Worm (Caenorhabditis elegans): ENCODE results near the gene W08A12.3.

Gene W08A12.3

ce11 chrV:3712955-3713354, 30.3 kb downstream of the W08A12.3 start:
- no peak for TF ChIP-seq nhr-237 (tag; optimal IDR thresholded peaks at IDR 0.05)
- no peak for TF ChIP-seq R02D3.7 (tag; optimal IDR thresholded peaks at IDR 0.05)
- no peak for TF ChIP-seq mab-5 (tag; optimal IDR thresholded peaks at IDR 0.05)
- no peak for TF ChIP-seq egl-27 (tag; optimal IDR thresholded peaks at IDR 0.05)
- TF ChIP-seq sma-3 (GFP tag; optimal IDR thresholded peaks at IDR 0.05) = no peak
- TF ChIP-seq ZK546.5 (tag; optimal IDR thresholded peaks at IDR 0.05) = no peak
- TF ChIP-seq aly-2 (tag; optimal IDR thresholded peaks at IDR 0.05) = no peak

DNA sequence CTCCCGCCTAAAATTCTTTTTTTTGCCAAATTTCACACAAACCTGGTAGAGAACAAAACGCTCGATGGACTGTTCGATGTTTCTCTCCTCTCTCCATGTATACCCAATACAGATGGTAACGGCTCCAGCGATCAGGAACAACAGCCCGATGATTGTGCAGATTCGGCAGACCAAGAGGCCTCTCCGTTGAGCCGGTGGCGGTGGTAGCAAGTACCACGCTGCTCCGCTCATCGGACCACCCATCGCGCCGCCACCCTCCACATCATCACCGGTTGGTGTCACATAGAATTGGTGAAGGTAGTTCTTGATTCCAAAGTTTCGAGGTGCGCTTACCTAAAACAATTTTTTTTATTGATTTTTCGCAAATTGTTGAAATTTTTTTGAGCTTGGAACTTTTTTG, 32.1 kb downstream of the W08A12.3 start:
- TF ChIP-seq ceh-16 (tag; optimal IDR thresholded peaks at IDR 0.05) (no peak), sma-3 (GFP tag; optimal IDR thresholded peaks at IDR 0.05) (no peak), sma-9 (GFP tag; optimal IDR thresholded peaks at IDR 0.05) (no peak), sma-9 (tag; optimal IDR thresholded peaks at IDR 0.05) (no peak), gmeb-1 (tag; optimal IDR thresholded peaks at IDR 0.05) (no peak), ztf-4 (tag; optimal IDR thresholded peaks at IDR 0.05) (no peak), nhr-11 (tag; optimal IDR thresholded peaks at IDR 0.05) (no peak), elt-1 (tag; optimal IDR thresholded peaks at IDR 0.05) (no peak), unc-62 (GFP tag; optimal IDR thresholded peaks at IDR 0.05) (no peak), egl-27 (tag; optimal IDR thresholded peaks at IDR 0.05) (no peak), ztf-11 (tag; optimal IDR thresholded peaks at IDR 0.05) (no peak)

DNA sequence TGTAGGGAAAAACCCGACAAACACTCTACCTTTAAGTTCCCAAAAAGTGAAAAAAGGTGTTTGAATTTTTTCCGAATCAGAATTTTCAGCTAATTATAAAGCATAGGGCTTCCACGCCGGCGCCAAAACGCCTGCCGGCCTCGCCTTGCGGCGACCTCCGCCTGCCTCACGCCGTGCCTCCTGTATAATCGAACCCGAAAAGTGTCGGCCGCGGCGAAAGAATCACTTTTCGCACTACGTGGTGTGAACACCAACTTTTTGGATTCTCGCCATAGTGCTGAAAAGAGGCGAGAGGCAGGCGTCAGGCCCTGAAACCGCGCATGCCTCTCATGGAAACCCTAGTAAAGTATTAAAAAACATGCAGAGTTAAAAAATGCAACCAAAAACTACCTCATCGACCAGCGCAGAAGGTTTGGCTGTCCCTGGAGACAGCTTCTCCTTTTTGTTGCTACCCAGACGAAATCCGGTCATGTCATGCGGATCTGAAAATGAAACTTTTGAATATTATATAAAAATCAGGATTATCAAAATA, 32.9 kb downstream of the W08A12.3 start, which contains the start of gene nrsn-1:
Gene nrsn-1 (minus strand): TSS at position 482 of the 532 bp plus-strand sequence.
- no peak for TF ChIP-seq aly-2 (tag; optimal IDR thresholded peaks at IDR 0.05)
- TF ChIP-seq nhr-23 (tag; optimal IDR thresholded peaks at IDR 0.05) = no peak
- no peak for TF ChIP-seq blmp-1 (tag; optimal IDR thresholded peaks at IDR 0.05; ENCODE audit: insufficient read depth)
- no peak for TF ChIP-seq ceh-16 (tag; optimal IDR thresholded peaks at IDR 0.05)
- no peak for TF ChIP-seq elt-1 (tag; optimal IDR thresholded peaks at IDR 0.05)
- no peak for TF ChIP-seq lsy-2 (tag; optimal IDR thresholded peaks at IDR 0.05)
- TF ChIP-seq fos-1 (tag; optimal IDR thresholded peaks at IDR 0.05) = no peak
- no peak for TF ChIP-seq nhr-6 (tag; optimal IDR thresholded peaks at IDR 0.05)
- no peak for TF ChIP-seq lin-39 (tag; optimal IDR thresholded peaks at IDR 0.05)
- no peak for TF ChIP-seq dmd-4 (tag; optimal IDR thresholded peaks at IDR 0.05)
- no peak for TF ChIP-seq nhr-25 (tag; optimal IDR thresholded peaks at IDR 0.05)
- TF ChIP-seq nhr-11 (tag; optimal IDR thresholded peaks at IDR 0.05) = no peak
- no peak for TF ChIP-seq gmeb-1 (tag; optimal IDR thresholded peaks at IDR 0.05)
- TF ChIP-seq nhr-21 (tag; optimal IDR thresholded peaks at IDR 0.05) = no peak
- TF ChIP-seq F13H6.1 (tag; optimal IDR thresholded peaks at IDR 0.05) = no peak
- TF ChIP-seq sma-9 (GFP tag; optimal IDR thresholded peaks at IDR 0.05) = no peak
- no peak for TF ChIP-seq sma-9 (tag; optimal IDR thresholded peaks at IDR 0.05)
- TF ChIP-seq lin-13 (GFP tag; optimal IDR thresholded peaks at IDR 0.05) = no peak
- TF ChIP-seq ZK546.5 (tag; optimal IDR thresholded peaks at IDR 0.05) = no peak
- no peak for TF ChIP-seq crh-2 (tag; optimal IDR thresholded peaks at IDR 0.05)
- TF ChIP-seq ztf-4 (tag; optimal IDR thresholded peaks at IDR 0.05) = no peak

DNA sequence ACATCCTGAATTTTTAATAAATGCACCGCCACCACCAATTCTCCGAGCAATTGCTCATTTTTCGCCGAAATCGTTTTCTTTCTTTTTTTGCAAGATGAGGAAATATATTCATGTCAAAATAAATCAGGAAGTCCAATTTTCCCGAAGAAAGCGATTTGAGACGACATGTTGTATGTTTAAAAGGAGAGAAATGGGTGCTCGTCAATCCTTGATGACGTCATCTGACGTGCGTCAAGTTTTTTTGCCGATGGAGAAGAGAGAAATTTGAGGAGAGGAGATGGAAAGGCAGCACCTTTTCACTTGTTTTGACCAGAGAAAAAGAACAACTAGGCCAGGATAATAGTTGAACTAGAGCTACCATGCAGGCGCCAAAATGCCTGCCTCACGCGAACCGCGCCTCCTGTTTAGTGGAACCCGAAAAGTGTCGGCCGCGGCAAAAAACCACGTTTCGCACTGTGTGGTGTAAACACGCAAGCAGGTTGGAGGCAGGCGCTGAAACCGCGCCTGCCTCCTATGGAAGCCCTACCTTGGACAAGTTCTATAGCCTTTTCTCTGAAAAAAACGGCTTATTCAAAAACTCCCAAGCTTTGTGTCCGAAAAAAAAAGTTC, 33.7 kb downstream of the W08A12.3 start:
- no peak for TF ChIP-seq sem-4 (tag; optimal IDR thresholded peaks at IDR 0.05)
- peak; percentile 49 for TF ChIP-seq nhr-6 (tag; optimal IDR thresholded peaks at IDR 0.05)
- TF ChIP-seq ama-1 (optimal IDR thresholded peaks at IDR 0.05) = no peak
- peak; percentile 64 for TF ChIP-seq F13H6.1 (tag; optimal IDR thresholded peaks at IDR 0.05)
- no peak for TF ChIP-seq ceh-82 (tag; optimal IDR thresholded peaks at IDR 0.05)
- TF ChIP-seq aly-2 (tag; optimal IDR thresholded peaks at IDR 0.05) = no peak
- no peak for TF ChIP-seq ztf-1 (GFP tag; conservative IDR thresholded peaks at IDR 0.05)
- no peak for TF ChIP-seq ZK546.5 (tag; optimal IDR thresholded peaks at IDR 0.05)
- peak; percentile 70 for TF ChIP-seq sma-9 (GFP tag; optimal IDR thresholded peaks at IDR 0.05)
- no peak for TF ChIP-seq sma-9 (tag; optimal IDR thresholded peaks at IDR 0.05)
- TF ChIP-seq nhr-11 (tag; optimal IDR thresholded peaks at IDR 0.05) = no peak
- peak; percentile 80 for TF ChIP-seq crh-2 (tag; optimal IDR thresholded peaks at IDR 0.05)
- no peak for TF ChIP-seq elt-1 (tag; optimal IDR thresholded peaks at IDR 0.05)
- no peak for TF ChIP-seq dmd-4 (tag; optimal IDR thresholded peaks at IDR 0.05)
- TF ChIP-seq lin-11 (tag; optimal IDR thresholded peaks at IDR 0.05) = peak; percentile 0
- TF ChIP-seq nhr-25 (tag; optimal IDR thresholded peaks at IDR 0.05) = no peak
- no peak for TF ChIP-seq nhr-10 (tag; optimal IDR thresholded peaks at IDR 0.05)
- TF ChIP-seq sma-3 (GFP tag; optimal IDR thresholded peaks at IDR 0.05) = no peak
- TF ChIP-seq nhr-23 (tag; optimal IDR thresholded peaks at IDR 0.05) = no peak
- peak; percentile 36 for TF ChIP-seq unc-62 (GFP tag; optimal IDR thresholded peaks at IDR 0.05)
- TF ChIP-seq alr-1 (tag; optimal IDR thresholded peaks at IDR 0.05) = no peak
- TF ChIP-seq nhr-237 (tag; optimal IDR thresholded peaks at IDR 0.05) = no peak
- peak; percentile 25 for TF ChIP-seq lin-13 (GFP tag; optimal IDR thresholded peaks at IDR 0.05)
- peak in 1 of 2 experiments; percentile 65 for TF ChIP-seq lsy-2 (tag; optimal IDR thresholded peaks at IDR 0.05)
- TF ChIP-seq R02D3.7 (tag; optimal IDR thresholded peaks at IDR 0.05) = no peak
- no peak for TF ChIP-seq nhr-21 (tag; optimal IDR thresholded peaks at IDR 0.05)
- TF ChIP-seq nhr-77 (tag; optimal IDR thresholded peaks at IDR 0.05) = no peak
- no peak for TF ChIP-seq unc-39 (tag; optimal IDR thresholded peaks at IDR 0.05)
- peak; percentile 75 for TF ChIP-seq mab-5 (tag; optimal IDR thresholded peaks at IDR 0.05)
- TF ChIP-seq elt-3 (tag; optimal IDR thresholded peaks at IDR 0.05) = no peak
- no peak for TF ChIP-seq peb-1 (tag; optimal IDR thresholded peaks at IDR 0.05)
- TF ChIP-seq mdl-1 (tag; optimal IDR thresholded peaks at IDR 0.05) = peak in 1 of 2 experiments; percentile 54
- TF ChIP-seq unc-55 (GFP tag; optimal IDR thresholded peaks at IDR 0.05) = peak; percentile 61
- TF ChIP-seq ceh-16 (tag; optimal IDR thresholded peaks at IDR 0.05) = no peak
- no peak for TF ChIP-seq nhr-12 (tag; optimal IDR thresholded peaks at IDR 0.05)
- peak; percentile 62 for TF ChIP-seq C34F6.9 (tag; optimal IDR thresholded peaks at IDR 0.05)
- TF ChIP-seq gmeb-1 (tag; optimal IDR thresholded peaks at IDR 0.05) = no peak
